Fruit fly (Drosophila melanogaster) whole organism, prepupa: ENCODE data around the gene scu.

ENCODE experiments used
- CG10669 ChIP-seq: fragments of 200-800 bp; sonication (Bioruptor generic); optimal IDR thresholded peaks from 3 replicates; lab custom pipeline; 2018; ENCODE audit warnings: missing biosample characterization, mild to moderate bottlenecking, missing genetic modification characterization, moderate library complexity
- CG11294 ChIP-seq: fragments of 200-800 bp; sonication (Bioruptor generic); IDR thresholded peaks from 2 replicates; pipeline ENCODE4 v1.3.6; 2022; ENCODE audit warnings: missing biosample characterization, missing genetic modification characterization
- CG11762 ChIP-seq: fragments of 200-800 bp; sonication (Bioruptor generic); optimal IDR thresholded peaks from 3 replicates; lab custom pipeline; 2016; ENCODE audit warnings: missing biosample characterization, missing genetic modification characterization; ENCODE audit not compliant: insufficient read depth
- CG11902 ChIP-seq: fragments of 200-800 bp; sonication (Bioruptor generic); optimal IDR thresholded peaks from 3 replicates; lab custom pipeline; 2016; ENCODE audit warnings: missing biosample characterization, missing genetic modification characterization
- CG15336 ChIP-seq: fragments of 200-800 bp; sonication (Bioruptor generic); IDR thresholded peaks from 2 replicates; pipeline ENCODE4 v1.3.6; 2022; ENCODE audit warnings: missing biosample characterization, missing genetic modification characterization
- CG1621 ChIP-seq: fragments of 200-800 bp; sonication (Bioruptor generic); optimal IDR thresholded peaks from 3 replicates; lab custom pipeline; 2018; ENCODE audit warnings: missing biosample characterization, mild to moderate bottlenecking, missing genetic modification characterization
- CG16779 ChIP-seq: fragments of 200-800 bp; sonication (Bioruptor generic); optimal IDR thresholded peaks from 3 replicates; lab custom pipeline; 2017; ENCODE audit warnings: missing biosample characterization, mild to moderate bottlenecking, missing genetic modification characterization
- CG31627 ChIP-seq: fragments of 200-800 bp; sonication (Bioruptor generic); optimal IDR thresholded peaks from 3 replicates; lab custom pipeline; 2016; ENCODE audit warnings: missing biosample characterization, missing genetic modification characterization
- CG32006 ChIP-seq: fragments of 200-800 bp; sonication (Bioruptor generic); optimal IDR thresholded peaks from 3 replicates; lab custom pipeline; 2017; ENCODE audit warnings: missing biosample characterization, mild to moderate bottlenecking, missing genetic modification characterization
- CG34406 ChIP-seq: fragments of 200-800 bp; sonication (Bioruptor generic); optimal IDR thresholded peaks from 3 replicates; lab custom pipeline; 2016; ENCODE audit warnings: missing biosample characterization, missing genetic modification characterization
- CG3919 ChIP-seq: fragments of 200-800 bp; sonication (Bioruptor generic); optimal IDR thresholded peaks from 3 replicates; lab custom pipeline; 2016; ENCODE audit warnings: missing biosample characterization, missing genetic modification characterization
- CG6163 ChIP-seq: fragments of 200-800 bp; sonication (Bioruptor generic); IDR thresholded peaks from 3 replicates; pipeline ENCODE4 v1.3.6; 2022; ENCODE audit warnings: missing biosample characterization, missing genetic modification characterization
- CG6792 ChIP-seq: fragments of 200-800 bp; sonication (Bioruptor generic); optimal IDR thresholded peaks from 3 replicates; lab custom pipeline; 2016; ENCODE audit warnings: missing biosample characterization, missing genetic modification characterization
- CG6808 ChIP-seq: fragments of 200-800 bp; sonication (Bioruptor generic); optimal IDR thresholded peaks from 3 replicates; lab custom pipeline; 2017; ENCODE audit warnings: missing biosample characterization, missing genetic modification characterization, mild to moderate bottlenecking, moderate library complexity, missing genetic modification reagents
- CG8119 ChIP-seq: fragments of 200-800 bp; sonication (Bioruptor generic); IDR thresholded peaks from 3 replicates; pipeline ENCODE4 v1.3.6; 2022; ENCODE audit warnings: missing biosample characterization, missing genetic modification characterization
- CG8319 ChIP-seq: fragments of 200-800 bp; sonication (Bioruptor generic); optimal IDR thresholded peaks from 3 replicates; lab custom pipeline; 2016; ENCODE audit warnings: missing biosample characterization, missing genetic modification characterization
- CG9139 ChIP-seq: fragments of 200-800 bp; sonication (Bioruptor generic); optimal IDR thresholded peaks from 3 replicates; lab custom pipeline; 2017; ENCODE audit warnings: missing biosample characterization, mild to moderate bottlenecking, missing genetic modification characterization
- Eip75B ChIP-seq: fragments of 200-800 bp; sonication (Bioruptor generic); optimal IDR thresholded peaks from 3 replicates; lab custom pipeline; 2016; ENCODE audit warnings: missing biosample characterization, missing genetic modification characterization
- Eip78C ChIP-seq: fragments of 200-800 bp; sonication (Bioruptor generic); peaks from one replicate; lab custom pipeline; 2016; ENCODE audit warnings: missing biosample characterization, missing genetic modification characterization
- Ets21C ChIP-seq: fragments of 200-800 bp; sonication (Bioruptor generic); optimal IDR thresholded peaks from 3 replicates; lab custom pipeline; 2016; ENCODE audit warnings: missing biosample characterization, missing genetic modification characterization
- Gug ChIP-seq: fragments of 200-800 bp; sonication (Bioruptor generic); IDR thresholded peaks from 2 replicates; pipeline ENCODE4 v1.3.6; 2022; ENCODE audit warnings: missing biosample characterization, missing genetic modification characterization
- Hr38 ChIP-seq: sonication (Bioruptor generic); optimal IDR thresholded peaks from 2 replicates; lab custom pipeline; 2016; ENCODE audit warnings: missing biosample characterization, missing genetic modification characterization
- Hr39 ChIP-seq: fragments of 200-800 bp; sonication (Bioruptor generic); optimal IDR thresholded peaks from 2 replicates; lab custom pipeline; 2016; ENCODE audit warnings: missing biosample characterization, missing genetic modification characterization
- Lpt ChIP-seq: fragments of 200-800 bp; sonication (Bioruptor generic); optimal IDR thresholded peaks from 3 replicates; lab custom pipeline; 2016; ENCODE audit warnings: missing biosample characterization, missing genetic modification characterization
- Met ChIP-seq: fragments of 200-800 bp; sonication (Bioruptor generic); optimal IDR thresholded peaks from 3 replicates; lab custom pipeline; 2016; ENCODE audit warnings: missing biosample characterization, missing genetic modification characterization
- Smox ChIP-seq: fragments of 200-800 bp; sonication (Bioruptor generic); optimal IDR thresholded peaks from 3 replicates; lab custom pipeline; 2016; ENCODE audit warnings: missing biosample characterization, missing genetic modification characterization
- Sox102F ChIP-seq: fragments of 200-800 bp; sonication (Bioruptor generic); optimal IDR thresholded peaks from 2 replicates; lab custom pipeline; 2016; ENCODE audit warnings: missing biosample characterization, mild to moderate bottlenecking, missing genetic modification characterization
- Sox15 ChIP-seq: fragments of 200-800 bp; sonication (Bioruptor generic); optimal IDR thresholded peaks from 3 replicates; lab custom pipeline; 2016; ENCODE audit warnings: missing biosample characterization, missing genetic modification characterization
- achi ChIP-seq: fragments of 200-800 bp; sonication (Bioruptor generic); optimal IDR thresholded peaks from 3 replicates; lab custom pipeline; 2016; ENCODE audit warnings: missing biosample characterization, missing genetic modification characterization
- acj6 ChIP-seq: fragments of 200-800 bp; sonication (Bioruptor generic); optimal IDR thresholded peaks from 3 replicates; lab custom pipeline; 2016; ENCODE audit warnings: missing biosample characterization, missing genetic modification characterization
- cyc ChIP-seq: fragments of 200-800 bp; sonication (Bioruptor generic); optimal IDR thresholded peaks from 3 replicates; lab custom pipeline; 2016; ENCODE audit warnings: missing biosample characterization, missing genetic modification characterization
- dac ChIP-seq: fragments of 200-800 bp; sonication (Bioruptor generic); optimal IDR thresholded peaks from 2 replicates; lab custom pipeline; 2017; ENCODE audit warnings: missing biosample characterization, mild to moderate bottlenecking, missing genetic modification characterization
- dsx ChIP-seq: fragments of 200-800 bp; optimal IDR thresholded peaks from 3 replicates; lab custom pipeline; 2019; ENCODE audit warnings: missing biosample characterization, mild to moderate bottlenecking, missing genetic modification characterization, moderate library complexity; ENCODE audit not compliant: poor library complexity, severe bottlenecking
- eg ChIP-seq: fragments of 200-800 bp; sonication (Bioruptor generic); IDR thresholded peaks from 3 replicates; pipeline ENCODE4 v1.3.6; 2022; ENCODE audit warnings: missing biosample characterization, missing genetic modification characterization
- esn ChIP-seq: fragments of 200-800 bp; sonication (Bioruptor generic); optimal IDR thresholded peaks from 2 replicates; lab custom pipeline; 2016; ENCODE audit warnings: missing biosample characterization, mild to moderate bottlenecking, missing genetic modification characterization, moderate library complexity
- fd85E ChIP-seq: fragments of 200-800 bp; sonication (Bioruptor generic); optimal IDR thresholded peaks from 3 replicates; lab custom pipeline; 2016; ENCODE audit warnings: missing biosample characterization, missing genetic modification characterization
- lz ChIP-seq: fragments of 200-800 bp; sonication (Bioruptor generic); optimal IDR thresholded peaks from 3 replicates; lab custom pipeline; 2016; ENCODE audit warnings: missing biosample characterization, missing genetic modification characterization
- net ChIP-seq: fragments of 200-800 bp; sonication (Bioruptor generic); optimal IDR thresholded peaks from 3 replicates; lab custom pipeline; 2016; ENCODE audit warnings: missing biosample characterization, missing genetic modification characterization
- pdm3 ChIP-seq: fragments of 200-800 bp; sonication (Bioruptor generic); optimal IDR thresholded peaks from 3 replicates; lab custom pipeline; 2016; ENCODE audit warnings: missing biosample characterization, missing genetic modification characterization
- salr ChIP-seq, 2 experiments: fragments of 200-800 bp; sonication (Bioruptor generic); optimal IDR thresholded peaks; 3 replicates each; lab custom pipeline; 2016 to 2018; ENCODE audit warnings: missing biosample characterization in 2 of 2, missing genetic modification characterization in 2 of 2, mild to moderate bottlenecking in 1 of 2
- spab ChIP-seq: fragments of 200-800 bp; sonication (Bioruptor generic); optimal IDR thresholded peaks from 2 replicates; lab custom pipeline; 2017; ENCODE audit warnings: missing biosample characterization, mild to moderate bottlenecking, missing genetic modification characterization, missing genetic modification reagents
- ss ChIP-seq, 2 experiments: fragments of 200-800 bp; sonication (Bioruptor generic); optimal IDR thresholded peaks; 2 replicates in 1 of 2; 3 replicates in 1 of 2; lab custom pipeline; 2017 to 2018; ENCODE audit warnings: mild to moderate bottlenecking in 2 of 2, missing biosample characterization in 2 of 2, missing genetic modification characterization in 2 of 2, moderate library complexity in 1 of 2
- svp ChIP-seq: fragments of 200-800 bp; sonication (Bioruptor generic); peaks from one replicate; lab custom pipeline; 2016; ENCODE audit warnings: missing biosample characterization, missing genetic modification characterization
- topi ChIP-seq: fragments of 200-800 bp; sonication (Bioruptor generic); optimal IDR thresholded peaks from 3 replicates; lab custom pipeline; 2016; ENCODE audit warnings: missing biosample characterization, missing genetic modification characterization

The scu gene

DNA sequence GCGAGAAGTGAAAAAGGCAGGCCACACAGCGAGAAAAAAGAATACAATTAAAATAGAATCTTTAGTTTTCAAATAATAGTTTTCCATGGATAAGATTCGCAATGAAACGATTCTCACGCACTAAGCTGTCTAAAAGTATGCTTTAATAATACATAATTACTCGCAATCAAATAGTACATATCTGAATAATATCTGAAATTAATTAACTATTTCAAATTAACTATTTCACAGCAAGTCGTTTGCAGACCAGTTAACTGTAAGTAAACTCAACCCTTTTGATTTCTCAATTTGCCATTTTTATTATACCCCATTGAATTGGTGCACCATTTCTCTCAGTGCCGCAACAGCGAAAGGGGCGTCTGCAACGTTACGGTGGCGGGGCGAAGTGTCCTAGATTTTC, 34.5 kb downstream of the scu start:
- TF ChIP-seq CG8119 (GFP tag; lab: Robert Waterston, UW) (0 out of 3 replicates have a peak, but pooled peaks have one; percentile 13), CG8319 (no peak), net (GFP tag; lab: Kevin White, UChicago) (no peak), CG6808 (no peak)

DNA sequence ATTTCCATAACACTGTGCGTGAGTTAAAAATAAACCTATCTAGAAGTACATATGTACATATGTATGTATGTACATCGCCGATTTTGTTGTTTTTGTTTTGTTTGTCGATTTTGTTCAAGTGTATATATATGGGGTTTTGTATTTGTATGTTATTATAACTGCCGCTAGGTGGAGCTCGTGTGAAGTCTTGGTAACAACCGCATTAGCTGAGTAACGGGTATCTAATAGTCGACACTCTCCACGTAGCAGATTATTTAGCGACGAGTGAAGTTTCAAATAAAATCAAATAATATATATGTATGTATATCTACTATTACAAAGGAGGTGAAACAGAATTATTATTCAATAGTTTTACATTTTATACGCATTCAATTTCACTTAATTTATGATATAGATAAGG, 38.2 kb downstream of the scu start:
- TF ChIP-seq spab (GFP tag; lab: Kevin White, UChicago), result no peak
- no peak for TF ChIP-seq CG1621 (tag; lab: Kevin White, UChicago)
- TF ChIP-seq dsx, result no peak
- TF ChIP-seq Hr38 (GFP tag; lab: Kevin White, UChicago), result no peak
- TF ChIP-seq Gug (GFP tag; lab: Robert Waterston, UW), result no peak
- no peak for TF ChIP-seq ss (GFP tag; optimal IDR thresholded peaks at IDR 0.05; lab: Kevin White, UChicago)
- TF ChIP-seq CG16779 (tag; lab: Kevin White, UChicago), result no peak
- TF ChIP-seq Lpt (GFP tag; lab: Kevin White, UChicago), result no peak
- no peak for TF ChIP-seq pdm3 (GFP tag; lab: Kevin White, UChicago)
- no peak for TF ChIP-seq CG11294
- no peak for TF ChIP-seq Met (GFP tag; lab: Kevin White, UChicago)
- no peak for TF ChIP-seq CG3919 (GFP tag; lab: Kevin White, UChicago)
- TF ChIP-seq, all 60 proteins: peak for 0

DNA sequence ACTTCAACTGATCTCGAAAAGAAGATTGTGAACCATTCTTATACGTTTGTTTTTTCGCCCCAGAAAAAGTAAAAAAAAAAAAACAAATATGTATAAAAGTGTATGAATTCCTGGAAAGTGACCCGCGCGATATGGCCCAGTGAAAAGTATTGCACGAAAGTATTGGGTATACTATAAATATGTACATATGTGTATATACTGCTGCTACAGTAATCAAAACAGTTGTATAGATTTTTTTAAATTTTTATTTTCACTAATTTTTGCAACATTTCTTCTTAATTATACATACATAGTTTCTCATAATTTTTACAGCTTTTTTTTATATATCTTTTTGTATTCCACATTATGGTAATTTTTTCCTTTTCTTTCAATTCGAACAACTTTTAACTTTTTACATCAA, 39.1 kb downstream of the scu start, which contains the start of gene CG43133:
Gene CG43133 (minus strand): TSS at position 11 of the 400 bp plus-strand sequence.
- TF ChIP-seq CG11294, result no peak
- peak; percentile 54 for TF ChIP-seq Eip78C (GFP tag; lab: Kevin White, UChicago)
- TF ChIP-seq svp (GFP tag; lab: Kevin White, UChicago), result peak; percentile 88
- no peak for TF ChIP-seq salr (GFP tag; optimal IDR thresholded peaks at IDR 0.05; lab: Kevin White, UChicago)
- TF ChIP-seq CG31627 (GFP tag; lab: Kevin White, UChicago), result no peak
- no peak for TF ChIP-seq eg (GFP tag; lab: Robert Waterston, UW)
- TF ChIP-seq CG8319, result no peak

DNA sequence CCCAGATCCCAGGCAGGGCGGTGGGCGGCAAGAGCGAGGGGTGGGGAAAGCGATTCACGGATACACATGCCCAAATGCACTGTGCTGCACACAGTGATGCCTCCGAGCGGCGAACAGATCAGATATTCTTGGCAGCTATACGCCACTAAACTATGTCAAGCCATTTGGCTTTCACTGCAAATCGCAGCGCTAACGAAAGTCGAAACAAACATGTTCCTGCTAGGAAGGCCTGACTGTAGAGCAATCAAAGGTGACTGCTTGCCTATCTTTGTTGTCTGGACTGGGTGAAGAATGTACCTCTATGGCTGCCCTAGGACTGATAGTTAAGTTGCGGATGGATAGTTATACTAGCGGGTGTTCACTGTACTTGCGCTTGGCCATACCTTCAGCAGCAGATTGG, 45.0 kb downstream of the scu start:
- TF ChIP-seq Gug (GFP tag; lab: Robert Waterston, UW) (peak; percentile 32; the same call in 1 of the 2 replicates), esn (GFP tag; lab: Kevin White, UChicago) (peak; percentile 18), CG16779 (tag; lab: Kevin White, UChicago) (no peak), Hr39 (peak; percentile 61), lz (GFP tag; lab: Kevin White, UChicago) (peak; percentile 37), CG32006 (GFP tag; lab: Kevin White, UChicago) (peak; percentile 67), eg (GFP tag; lab: Robert Waterston, UW) (peak; percentile 63; the same call in 2 of the 3 replicates), Ets21C (no peak), dsx (no peak), CG11902 (GFP tag; lab: Kevin White, UChicago) (peak; percentile 25), Met (GFP tag; lab: Kevin White, UChicago) (peak; percentile 14), CG34406 (GFP tag; lab: Kevin White, UChicago) (peak; percentile 16), svp (GFP tag; lab: Kevin White, UChicago) (peak; percentile 40), CG6808 (no peak), topi (GFP tag; lab: Kevin White, UChicago) (peak; percentile 17), CG15336 (peak; percentile 65), Sox15 (GFP tag; lab: Kevin White, UChicago) (peak; percentile 25), CG3919 (GFP tag; lab: Kevin White, UChicago) (no peak), Eip75B (GFP tag; lab: Kevin White, UChicago) (no peak), CG11762 (GFP tag; lab: Kevin White, UChicago) (no peak), achi (GFP tag; lab: Kevin White, UChicago) (peak; percentile 48), CG10669 (GFP tag; lab: Kevin White, UChicago) (no peak), acj6 (peak; percentile 25), CG6163 (GFP tag; lab: Robert Waterston, UW) (no peak), Sox102F (GFP tag; lab: Kevin White, UChicago) (peak; percentile 17), fd85E (GFP tag; lab: Kevin White, UChicago) (no peak), dac (GFP tag; lab: Kevin White, UChicago) (no peak), pdm3 (GFP tag; lab: Kevin White, UChicago) (peak; percentile 42), CG9139 (GFP tag; lab: Kevin White, UChicago) (no peak), CG31627 (GFP tag; lab: Kevin White, UChicago) (peak; percentile 62), cyc (GFP tag; lab: Kevin White, UChicago) (peak; percentile 46), salr (GFP tag; optimal IDR thresholded peaks at IDR 0.05; lab: Kevin White, UChicago) (peak in 1 of 2 experiments; percentile 0), Smox (GFP tag; lab: Kevin White, UChicago) (peak; percentile 15), Eip78C (GFP tag; lab: Kevin White, UChicago) (peak; percentile 13), CG8119 (GFP tag; lab: Robert Waterston, UW) (peak; percentile 51; the same call in 2 of the 3 replicates), CG8319 (peak; percentile 5), CG6792 (GFP tag; lab: Kevin White, UChicago) (peak; percentile 26)
